Fruit fly (Drosophila melanogaster): ENCODE data around the gene CG34313.

DNA sequence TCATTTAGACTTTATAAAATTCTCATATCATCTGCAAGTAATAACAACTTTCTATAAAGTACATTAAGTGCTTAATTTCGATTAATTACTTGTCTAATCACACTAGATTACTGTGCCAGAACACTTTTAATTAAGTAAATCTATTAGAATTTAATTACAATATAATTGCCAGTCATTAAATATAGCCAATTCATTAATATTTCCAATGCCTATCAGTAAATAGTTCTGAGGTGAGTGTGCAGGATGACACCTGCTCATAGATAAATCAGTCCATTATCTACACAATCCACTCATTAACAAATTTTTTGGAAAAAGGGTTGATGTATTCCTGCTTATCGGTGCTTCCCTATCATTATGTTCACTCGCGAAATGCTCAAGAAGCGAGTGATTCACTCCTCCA, 5.4 kb downstream of the CG34313 start:
- TF ChIP-seq CG17806 (tag; optimal IDR thresholded peaks at IDR 0.05) (no peak), EcR (GFP tag; optimal IDR thresholded peaks at IDR 0.05) (no peak)
